Worm (Caenorhabditis elegans): ENCODE results near the gene olrn-1.

The olrn-1 gene

ce11 chrX:15536017-15536416 lies 1.4 kb upstream of the olrn-1 start:
- TF ChIP-seq sma-9 (GFP tag; optimal IDR thresholded peaks at IDR 0.05) (peak; percentile 23), sma-9 (tag; optimal IDR thresholded peaks at IDR 0.05) (no peak), ama-1 (optimal IDR thresholded peaks at IDR 0.05) (no peak), mbf-1 (tag; optimal IDR thresholded peaks at IDR 0.05) (no peak), C34F6.9 (tag; optimal IDR thresholded peaks at IDR 0.05) (peak; percentile 52), ztf-11 (tag; optimal IDR thresholded peaks at IDR 0.05) (no peak), peb-1 (tag; optimal IDR thresholded peaks at IDR 0.05) (no peak), nhr-6 (tag; optimal IDR thresholded peaks at IDR 0.05) (peak; percentile 1), elt-3 (tag; optimal IDR thresholded peaks at IDR 0.05) (no peak), ceh-16 (tag; optimal IDR thresholded peaks at IDR 0.05) (no peak), nhr-129 (tag; optimal IDR thresholded peaks at IDR 0.05) (peak; percentile 53), F13H6.1 (tag; optimal IDR thresholded peaks at IDR 0.05) (no peak), nhr-21 (tag; optimal IDR thresholded peaks at IDR 0.05) (peak; percentile 35), zag-1 (tag; optimal IDR thresholded peaks at IDR 0.05) (peak; percentile 34), elt-1 (tag; optimal IDR thresholded peaks at IDR 0.05) (no peak), ZK546.5 (tag; optimal IDR thresholded peaks at IDR 0.05) (no peak), skn-1 (tag; optimal IDR thresholded peaks at IDR 0.05) (no peak), crh-2 (tag; optimal IDR thresholded peaks at IDR 0.05) (peak; percentile 27), lin-13 (GFP tag; optimal IDR thresholded peaks at IDR 0.05) (no peak), lsy-2 (tag; optimal IDR thresholded peaks at IDR 0.05) (peak in 1 of 2 experiments; percentile 27), ztf-4 (tag; optimal IDR thresholded peaks at IDR 0.05) (peak; percentile 4)

ce11 chrX:15539299-15539698 lies 1.8 kb downstream of the olrn-1 start:
- no peak for TF ChIP-seq nhr-25 (tag; optimal IDR thresholded peaks at IDR 0.05)
- no peak for TF ChIP-seq ceh-82 (tag; optimal IDR thresholded peaks at IDR 0.05)
- TF ChIP-seq nhr-11 (tag; optimal IDR thresholded peaks at IDR 0.05) = no peak
- TF ChIP-seq Y55F3AM.14 (GFP tag; optimal IDR thresholded peaks at IDR 0.05) = no peak
- no peak for TF ChIP-seq mbf-1 (tag; optimal IDR thresholded peaks at IDR 0.05)
- no peak for TF ChIP-seq ama-1 (optimal IDR thresholded peaks at IDR 0.05)
- TF ChIP-seq C34F6.9 (tag; optimal IDR thresholded peaks at IDR 0.05) = no peak
- TF ChIP-seq nhr-21 (tag; optimal IDR thresholded peaks at IDR 0.05) = no peak
- TF ChIP-seq sma-9 (GFP tag; optimal IDR thresholded peaks at IDR 0.05) = no peak
- no peak for TF ChIP-seq sma-9 (tag; optimal IDR thresholded peaks at IDR 0.05)
- TF ChIP-seq snpc-4 (tag; optimal IDR thresholded peaks at IDR 0.05) = no peak
- no peak for TF ChIP-seq nhr-6 (tag; optimal IDR thresholded peaks at IDR 0.05)
- TF ChIP-seq ceh-16 (tag; optimal IDR thresholded peaks at IDR 0.05) = no peak
- TF ChIP-seq sma-3 (GFP tag; optimal IDR thresholded peaks at IDR 0.05) = no peak
- TF ChIP-seq ztf-11 (tag; optimal IDR thresholded peaks at IDR 0.05) = no peak
- TF ChIP-seq crh-2 (tag; optimal IDR thresholded peaks at IDR 0.05) = no peak
- TF ChIP-seq lin-13 (GFP tag; optimal IDR thresholded peaks at IDR 0.05) = no peak
- no peak for TF ChIP-seq lsy-2 (tag; optimal IDR thresholded peaks at IDR 0.05)
- no peak for TF ChIP-seq alr-1 (tag; optimal IDR thresholded peaks at IDR 0.05)
- no peak for TF ChIP-seq mdl-1 (tag; optimal IDR thresholded peaks at IDR 0.05)

ce11 chrX:15541437-15541836 lies 4.0 kb downstream of the olrn-1 start:
- no peak for TF ChIP-seq ceh-82 (tag; optimal IDR thresholded peaks at IDR 0.05)
- TF ChIP-seq ztf-4 (tag; optimal IDR thresholded peaks at IDR 0.05) = peak; percentile 28

ce11 chrX:15544671-15545070 lies 7.2 kb downstream of the olrn-1 start:
- TF ChIP-seq ceh-16 (tag; optimal IDR thresholded peaks at IDR 0.05) (no peak), elt-3 (tag; optimal IDR thresholded peaks at IDR 0.05) (no peak), sma-3 (GFP tag; optimal IDR thresholded peaks at IDR 0.05) (no peak), lin-11 (tag; optimal IDR thresholded peaks at IDR 0.05) (no peak), ztf-11 (tag; optimal IDR thresholded peaks at IDR 0.05) (no peak), sma-9 (GFP tag; optimal IDR thresholded peaks at IDR 0.05) (peak; percentile 23), sma-9 (tag; optimal IDR thresholded peaks at IDR 0.05) (no peak), nhr-129 (tag; optimal IDR thresholded peaks at IDR 0.05) (peak; percentile 2), mab-5 (tag; optimal IDR thresholded peaks at IDR 0.05) (no peak), F13H6.1 (tag; optimal IDR thresholded peaks at IDR 0.05) (no peak), ZK546.5 (tag; optimal IDR thresholded peaks at IDR 0.05) (no peak), ztf-4 (tag; optimal IDR thresholded peaks at IDR 0.05) (no peak), fos-1 (tag; optimal IDR thresholded peaks at IDR 0.05) (peak; percentile 38), crh-2 (tag; optimal IDR thresholded peaks at IDR 0.05) (peak; percentile 11)

- TF ChIP-seq dmd-4 (tag; optimal IDR thresholded peaks at IDR 0.05) (no peak), mbf-1 (tag; optimal IDR thresholded peaks at IDR 0.05) (no peak), nhr-77 (tag; optimal IDR thresholded peaks at IDR 0.05) (no peak), ama-1 (optimal IDR thresholded peaks at IDR 0.05) (no peak), lsy-2 (tag; optimal IDR thresholded peaks at IDR 0.05) (no peak), ztf-11 (tag; optimal IDR thresholded peaks at IDR 0.05) (no peak), nhr-129 (tag; optimal IDR thresholded peaks at IDR 0.05) (no peak), crh-2 (tag; optimal IDR thresholded peaks at IDR 0.05) (no peak), peb-1 (tag; optimal IDR thresholded peaks at IDR 0.05) (no peak), lin-13 (GFP tag; optimal IDR thresholded peaks at IDR 0.05) (no peak), ztf-4 (tag; optimal IDR thresholded peaks at IDR 0.05) (no peak), nhr-21 (tag; optimal IDR thresholded peaks at IDR 0.05) (no peak), Y55F3AM.14 (GFP tag; optimal IDR thresholded peaks at IDR 0.05) (no peak)
These were observed 8.0 kb downstream of the olrn-1 start for ce11 chrX:15545485-15545884.
